Fruit fly (Drosophila melanogaster): ENCODE measurements around the gene TM9SF2.

The TM9SF2 gene

DNA sequence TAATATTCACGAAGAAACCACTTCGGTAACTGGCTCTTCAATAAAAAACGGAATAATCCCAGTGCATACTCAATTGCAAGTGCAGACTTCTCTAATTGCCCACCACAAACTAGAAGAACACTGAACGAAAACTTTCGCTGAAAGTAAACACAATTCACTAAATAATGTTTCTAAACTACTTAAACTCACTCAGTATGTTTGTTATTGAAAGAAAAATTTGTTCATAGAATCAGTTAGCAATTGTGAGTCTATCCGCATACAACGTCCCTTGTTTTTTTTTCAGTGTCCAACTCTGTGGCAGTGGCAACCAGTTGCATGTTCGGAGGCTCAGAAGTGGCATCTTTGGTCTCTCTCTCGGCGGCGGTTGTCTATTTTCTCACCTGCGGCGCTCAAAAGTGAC, 12.7 kb downstream of the TM9SF2 start (continued):
- no peak for TF ChIP-seq CG11902 (GFP tag; optimal IDR thresholded peaks at IDR 0.05)
- no peak for TF ChIP-seq Met (GFP tag; optimal IDR thresholded peaks at IDR 0.05)
- peak; percentile 87 for TF ChIP-seq CG32006 (GFP tag; optimal IDR thresholded peaks at IDR 0.05)
- TF ChIP-seq OdsH (GFP tag; optimal IDR thresholded peaks at IDR 0.05): peak; percentile 57
- peak; percentile 77 for TF ChIP-seq CG8119 (GFP tag; IDR thresholded peaks at IDR 0.05)
- TF ChIP-seq Smox (GFP tag; optimal IDR thresholded peaks at IDR 0.05): no peak
- no peak for TF ChIP-seq Eip93F (GFP tag; optimal IDR thresholded peaks at IDR 0.05)
- no peak for TF ChIP-seq CG9139 (GFP tag; optimal IDR thresholded peaks at IDR 0.05)
- no peak for TF ChIP-seq topi (GFP tag; optimal IDR thresholded peaks at IDR 0.05)
- no peak for TF ChIP-seq CG3032 (tag; optimal IDR thresholded peaks at IDR 0.05)
- TF ChIP-seq CG10631 (GFP tag; optimal IDR thresholded peaks at IDR 0.05): peak; percentile 61
- TF ChIP-seq Blimp-1 (GFP tag; optimal IDR thresholded peaks at IDR 0.05): no peak
- peak; percentile 64 for TF ChIP-seq achi (GFP tag; optimal IDR thresholded peaks at IDR 0.05)
- peak; percentile 43 for TF ChIP-seq dsx (GFP tag; optimal IDR thresholded peaks at IDR 0.05; ENCODE audit: poor library complexity, severe bottlenecking)
- peak; percentile 39 for TF ChIP-seq CG4318 (GFP tag; optimal IDR thresholded peaks at IDR 0.05)
- no peak for TF ChIP-seq Hr39 (GFP tag; optimal IDR thresholded peaks at IDR 0.05)
- no peak for TF ChIP-seq CG7368 (GFP tag; optimal IDR thresholded peaks at IDR 0.05)
- TF ChIP-seq CG8319 (GFP tag; optimal IDR thresholded peaks at IDR 0.05): no peak
- no peak for TF ChIP-seq CG34406 (GFP tag; optimal IDR thresholded peaks at IDR 0.05)

DNA sequence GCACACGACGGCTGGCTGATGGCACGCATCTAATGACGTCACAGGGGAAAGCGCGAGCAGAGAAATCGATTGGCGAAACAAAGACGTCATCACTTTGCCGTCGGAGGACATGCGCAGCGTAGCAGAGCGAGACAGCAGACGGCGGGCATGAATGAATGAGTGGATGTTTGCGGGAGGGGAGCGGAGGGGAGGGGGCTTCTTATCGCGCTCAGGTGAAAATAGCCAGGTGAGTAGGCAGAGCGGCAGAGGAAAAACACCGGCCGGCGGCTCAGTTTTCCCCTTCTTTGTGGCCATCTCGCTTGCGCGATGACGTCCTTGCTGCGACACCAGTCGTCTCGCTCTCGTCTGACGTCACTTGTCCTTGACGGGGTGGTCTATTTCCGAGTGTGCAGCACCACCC, 14.1 kb downstream of the TM9SF2 start:
- TF ChIP-seq topi (GFP tag; optimal IDR thresholded peaks at IDR 0.05) (no peak), CG15336 (GFP tag; IDR thresholded peaks at IDR 0.05) (no peak), CG8319 (GFP tag; optimal IDR thresholded peaks at IDR 0.05) (no peak), CG11294 (GFP tag; IDR thresholded peaks at IDR 0.05) (no peak), OdsH (GFP tag; optimal IDR thresholded peaks at IDR 0.05) (no peak), CG8119 (GFP tag; IDR thresholded peaks at IDR 0.05) (no peak), Gug (GFP tag; IDR thresholded peaks at IDR 0.05) (no peak), lz (GFP tag; optimal IDR thresholded peaks at IDR 0.05) (no peak), Sox15 (GFP tag; optimal IDR thresholded peaks at IDR 0.05) (no peak), cyc (GFP tag; optimal IDR thresholded peaks at IDR 0.05) (no peak), Lpt (GFP tag; optimal IDR thresholded peaks at IDR 0.05) (no peak)

DNA sequence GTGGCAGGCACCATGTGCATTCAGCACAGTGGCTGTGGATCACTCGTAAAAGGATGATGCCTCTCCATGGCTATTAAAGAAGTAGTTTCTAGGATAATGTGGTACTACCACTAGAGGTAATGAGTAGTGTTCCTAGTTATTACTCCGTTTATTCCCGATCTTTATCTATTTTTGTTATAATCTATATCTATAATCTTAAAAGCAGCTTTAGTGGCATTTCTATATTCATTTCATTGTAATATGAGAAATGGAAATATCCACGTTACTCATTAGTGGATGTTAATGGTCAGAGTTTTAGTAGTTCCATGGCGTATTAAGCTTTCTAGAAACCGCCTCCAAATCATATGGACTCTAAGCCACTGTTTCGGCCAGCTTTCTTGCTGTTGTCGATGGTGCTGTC, 17.4 kb downstream of the TM9SF2 start:
- TF ChIP-seq OdsH (GFP tag; optimal IDR thresholded peaks at IDR 0.05) (peak; percentile 37), CG6854 (GFP tag; optimal IDR thresholded peaks at IDR 0.05) (no peak), CG32006 (GFP tag; optimal IDR thresholded peaks at IDR 0.05) (peak; percentile 87), salr (GFP tag; optimal IDR thresholded peaks at IDR 0.05) (peak in 1 of 2 experiments; percentile 6), fd59A (GFP tag; optimal IDR thresholded peaks at IDR 0.05) (no peak), Hr4 (GFP tag; optimal IDR thresholded peaks at IDR 0.05) (peak; percentile 75), achi (GFP tag; optimal IDR thresholded peaks at IDR 0.05) (peak; percentile 2), CG3032 (tag; optimal IDR thresholded peaks at IDR 0.05) (no peak), Smox (GFP tag; optimal IDR thresholded peaks at IDR 0.05) (no peak), CG4318 (GFP tag; optimal IDR thresholded peaks at IDR 0.05) (peak; percentile 55), fkh (GFP tag; optimal IDR thresholded peaks at IDR 0.05) (no peak), Eip78C (GFP tag) (peak; percentile 88), CG34406 (GFP tag; optimal IDR thresholded peaks at IDR 0.05) (no peak), dac (GFP tag; optimal IDR thresholded peaks at IDR 0.05) (peak; percentile 60), vri (GFP tag; optimal IDR thresholded peaks at IDR 0.05) (no peak), eg (GFP tag; IDR thresholded peaks at IDR 0.05) (0 out of 3 replicates have a peak, but pooled peaks have one; percentile 5), esn (GFP tag; optimal IDR thresholded peaks at IDR 0.05) (no peak), CG8319 (GFP tag; optimal IDR thresholded peaks at IDR 0.05) (no peak), CG10631 (GFP tag; optimal IDR thresholded peaks at IDR 0.05) (peak; percentile 31), Gug (GFP tag; IDR thresholded peaks at IDR 0.05) (no peak), Eip75B (GFP tag; optimal IDR thresholded peaks at IDR 0.05) (no peak), CG15336 (GFP tag; IDR thresholded peaks at IDR 0.05) (peak; percentile 43), acj6 (GFP tag; optimal IDR thresholded peaks at IDR 0.05) (peak; percentile 1), Ets96B (tag; optimal IDR thresholded peaks at IDR 0.05) (peak; percentile 32), Met (GFP tag; optimal IDR thresholded peaks at IDR 0.05) (no peak), CG6276 (GFP tag; optimal IDR thresholded peaks at IDR 0.05) (peak; percentile 60), CG8119 (GFP tag; IDR thresholded peaks at IDR 0.05) (peak; percentile 41; the same call in 2 of the 3 replicates)

All from whole organism, prepupa.